Fruit fly (Drosophila melanogaster): ENCODE measurements around the gene CG3123.
A peak's percentile ranks its signal among the peaks of the same experiment; 100 is the strongest.

The CG3123 gene

DNA sequence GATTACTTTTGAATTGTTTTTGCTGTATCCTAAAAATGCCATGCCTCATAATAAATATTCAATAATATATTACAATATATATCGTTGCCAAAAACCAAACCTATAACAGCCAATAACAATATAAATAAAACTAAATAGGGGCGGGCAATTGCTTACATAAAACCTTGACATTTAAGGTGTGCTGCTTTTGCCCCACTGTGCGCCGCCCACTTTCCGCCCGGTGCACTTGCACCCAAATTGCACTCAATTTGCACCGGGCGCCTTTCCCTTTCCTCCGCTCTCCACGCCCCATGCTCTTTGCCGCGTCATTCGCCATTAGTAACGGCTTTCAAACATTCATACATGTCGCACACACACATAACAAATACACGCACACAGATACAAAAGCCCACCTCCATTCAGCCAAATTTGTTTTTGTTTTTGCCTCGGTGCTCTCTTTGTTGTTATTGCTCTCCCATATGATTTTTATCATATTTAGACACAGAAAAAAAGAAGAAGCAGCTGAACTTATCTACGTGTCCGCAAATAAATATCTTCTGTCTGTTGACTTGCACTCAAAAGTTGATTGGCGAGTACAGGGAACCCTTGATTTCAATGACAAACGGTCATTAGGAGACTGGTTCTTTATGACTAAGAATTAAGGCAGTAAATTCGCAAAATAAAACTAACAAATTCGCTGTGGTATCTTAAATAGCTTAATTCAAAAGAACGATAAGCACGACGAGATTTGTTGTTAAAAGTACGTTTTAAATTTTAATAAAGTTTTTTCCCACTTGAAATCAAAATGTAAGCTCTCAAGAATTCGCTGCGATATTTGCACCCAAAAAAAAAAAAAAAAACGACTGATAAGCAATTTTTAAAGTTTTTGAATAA lies 32.8 kb upstream of the CG3123 start:
- TF ChIP-seq CG11617 (GFP tag; optimal IDR thresholded peaks at IDR 0.05) = peak; percentile 65
- TF ChIP-seq bab1 (GFP tag; optimal IDR thresholded peaks at IDR 0.05) = no peak
- no peak for TF ChIP-seq CG33017 (tag; optimal IDR thresholded peaks at IDR 0.05)
- peak; percentile 1 for TF ChIP-seq toe (GFP tag; optimal IDR thresholded peaks at IDR 0.05)
- no peak for TF ChIP-seq Clk (GFP tag; optimal IDR thresholded peaks at IDR 0.05)
- TF ChIP-seq kay (GFP tag; ENCODE audit: borderline replicate concordance) = peak; percentile 99
- peak; percentile 89 for TF ChIP-seq ovo (GFP tag; optimal IDR thresholded peaks at IDR 0.05)
- no peak for TF ChIP-seq CG1620 (GFP tag; optimal IDR thresholded peaks at IDR 0.05)
- TF ChIP-seq Mnt (GFP tag; optimal IDR thresholded peaks at IDR 0.05) = peak; percentile 18
- TF ChIP-seq cic (GFP tag; optimal IDR thresholded peaks at IDR 0.05) = peak; percentile 94
- TF ChIP-seq cnc (optimal IDR thresholded peaks at IDR 0.05) = peak in 1 of 2 experiments; percentile 62
- TF ChIP-seq CG14711 (tag; optimal IDR thresholded peaks at IDR 0.05) = peak; percentile 10
- peak; percentile 34 for TF ChIP-seq CG12768 (GFP tag; optimal IDR thresholded peaks at IDR 0.05)
- peak; percentile 38 for TF ChIP-seq tj (GFP tag; optimal IDR thresholded peaks at IDR 0.05)
- peak; percentile 40 for TF ChIP-seq CG5204 (GFP tag; optimal IDR thresholded peaks at IDR 0.05)
- TF ChIP-seq CG7045 (GFP tag; optimal IDR thresholded peaks at IDR 0.05) = peak; percentile 51
- TF ChIP-seq Crg-1 (GFP tag; optimal IDR thresholded peaks at IDR 0.05) = peak; percentile 36
- peak; percentile 30 for TF ChIP-seq pad (GFP tag; optimal IDR thresholded peaks at IDR 0.05)
- TF ChIP-seq Hr96 (GFP tag; optimal IDR thresholded peaks at IDR 0.05) = peak; percentile 98
- peak; percentile 15 for TF ChIP-seq CG7101 (tag; optimal IDR thresholded peaks at IDR 0.05)

DNA sequence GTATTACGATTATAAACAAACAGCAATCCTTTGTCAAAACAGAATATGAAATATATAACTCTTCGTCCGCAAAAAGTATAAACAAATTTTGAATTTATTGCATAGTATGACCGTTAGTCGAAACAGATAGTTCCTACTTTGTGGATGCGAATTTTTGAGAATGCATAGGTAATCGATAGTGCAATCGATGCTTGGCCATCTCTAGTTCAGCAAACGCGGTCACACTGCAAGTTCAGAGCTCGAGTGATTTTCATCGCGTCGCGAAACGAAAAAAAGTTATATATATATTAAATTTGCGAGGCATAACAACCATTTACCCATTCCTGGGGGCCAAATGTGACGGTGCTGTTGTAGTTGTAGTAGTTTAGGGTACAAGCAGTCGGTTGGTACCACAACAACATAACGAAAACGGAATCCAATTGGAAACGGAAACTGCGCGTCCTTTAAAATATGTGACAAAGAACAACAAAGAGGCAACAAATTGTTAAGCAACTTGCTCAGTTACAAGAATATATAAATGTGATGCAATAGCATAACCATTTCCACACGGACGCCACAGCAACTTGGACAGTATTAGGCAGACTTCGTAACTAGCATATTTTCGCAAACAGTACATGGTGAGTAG lies 31.8 kb upstream of the CG3123 start, which contains the start of gene CG2991:
Gene CG2991 (plus strand): TSS at position 205 of the 625 bp plus-strand sequence.
- no peak for TF ChIP-seq cnc (optimal IDR thresholded peaks at IDR 0.05)
- TF ChIP-seq Clk (GFP tag; optimal IDR thresholded peaks at IDR 0.05) = no peak
- peak; percentile 14 for TF ChIP-seq CG12768 (GFP tag; optimal IDR thresholded peaks at IDR 0.05)
- TF ChIP-seq Hr96 (GFP tag; optimal IDR thresholded peaks at IDR 0.05) = no peak
- TF ChIP-seq CG7045 (GFP tag; optimal IDR thresholded peaks at IDR 0.05) = no peak
- peak; percentile 15 for TF ChIP-seq Crg-1 (GFP tag; optimal IDR thresholded peaks at IDR 0.05)
- TF ChIP-seq bab1 (GFP tag; optimal IDR thresholded peaks at IDR 0.05) = peak; percentile 77
- TF ChIP-seq CG33017 (tag; optimal IDR thresholded peaks at IDR 0.05) = no peak
- peak; percentile 61 for TF ChIP-seq Mnt (GFP tag; optimal IDR thresholded peaks at IDR 0.05)
- no peak for TF ChIP-seq CG11617 (GFP tag; optimal IDR thresholded peaks at IDR 0.05)
- peak; percentile 55 for TF ChIP-seq CG7101 (tag; optimal IDR thresholded peaks at IDR 0.05)
- TF ChIP-seq cic (GFP tag; optimal IDR thresholded peaks at IDR 0.05) = peak; percentile 60
- TF ChIP-seq tj (GFP tag; optimal IDR thresholded peaks at IDR 0.05) = no peak
- no peak for TF ChIP-seq ovo (GFP tag; optimal IDR thresholded peaks at IDR 0.05)
- no peak for TF ChIP-seq toe (GFP tag; optimal IDR thresholded peaks at IDR 0.05)
- TF ChIP-seq pad (GFP tag; optimal IDR thresholded peaks at IDR 0.05) = no peak
- TF ChIP-seq CG14711 (tag; optimal IDR thresholded peaks at IDR 0.05) = peak; percentile 46
- no peak for TF ChIP-seq kay (GFP tag; ENCODE audit: borderline replicate concordance)
- TF ChIP-seq CG1620 (GFP tag; optimal IDR thresholded peaks at IDR 0.05) = peak; percentile 58
- no peak for TF ChIP-seq CG5204 (GFP tag; optimal IDR thresholded peaks at IDR 0.05)

- TF ChIP-seq kay (GFP tag; ENCODE audit: borderline replicate concordance) (no peak), Clk (GFP tag; optimal IDR thresholded peaks at IDR 0.05) (peak; percentile 69), toe (GFP tag; optimal IDR thresholded peaks at IDR 0.05) (peak; percentile 83), Hr96 (GFP tag; optimal IDR thresholded peaks at IDR 0.05) (peak; percentile 90), CG7045 (GFP tag; optimal IDR thresholded peaks at IDR 0.05) (peak; percentile 83), CG1620 (GFP tag; optimal IDR thresholded peaks at IDR 0.05) (peak; percentile 96), bab1 (GFP tag; optimal IDR thresholded peaks at IDR 0.05) (peak; percentile 73), ovo (GFP tag; optimal IDR thresholded peaks at IDR 0.05) (peak; percentile 88), tj (GFP tag; optimal IDR thresholded peaks at IDR 0.05) (peak; percentile 65), CG7101 (tag; optimal IDR thresholded peaks at IDR 0.05) (peak; percentile 88), CG33017 (tag; optimal IDR thresholded peaks at IDR 0.05) (peak; percentile 53), CG5204 (GFP tag; optimal IDR thresholded peaks at IDR 0.05) (peak; percentile 75), cnc (optimal IDR thresholded peaks at IDR 0.05) (no peak), CG12768 (GFP tag; optimal IDR thresholded peaks at IDR 0.05) (peak; percentile 75), pad (GFP tag; optimal IDR thresholded peaks at IDR 0.05) (peak; percentile 83), cic (GFP tag; optimal IDR thresholded peaks at IDR 0.05) (peak; percentile 65), Mnt (GFP tag; optimal IDR thresholded peaks at IDR 0.05) (peak; percentile 95), CG11617 (GFP tag; optimal IDR thresholded peaks at IDR 0.05) (peak; percentile 92), CG14711 (tag; optimal IDR thresholded peaks at IDR 0.05) (peak; percentile 60), Crg-1 (GFP tag; optimal IDR thresholded peaks at IDR 0.05) (peak; percentile 91)
Measured at dm6 chr2L:2855773-2856615, 30.7 kb upstream of the CG3123 start, which contains the start of the genes CG3104 and RpS21. TSS of gene CG3104 (minus strand) at chr2L:2855778. TSS of gene RpS21 (plus strand) at chr2L:2856070.

dm6 chr2L:2855204-2855768 lies 30.0 kb upstream of the CG3123 start:
- TF ChIP-seq cic (GFP tag; optimal IDR thresholded peaks at IDR 0.05) (no peak), bab1 (GFP tag; optimal IDR thresholded peaks at IDR 0.05) (no peak)
